Worm (Caenorhabditis elegans) whole organism, L4/young adult: ENCODE measurements around the gene C14A4.8.

Experiments used
- W03F9.2 ChIP-seq: fragments of 150-350 bp; optimal IDR thresholded peaks from 2 replicates; lab custom pipeline; 2014; ENCODE audit warnings: missing biosample characterization, missing genetic modification characterization
- dao-5 ChIP-seq: sonication (generic microtip); optimal IDR thresholded peaks from 2 replicates; lab custom pipeline; 2016; ENCODE audit warnings: missing genotype, missing genetic modification characterization, moderate library complexity, missing compliant biosample characterization
- him-1 ChIP-seq: sonication (generic microtip); optimal IDR thresholded peaks from 2 replicates; lab custom pipeline; 2016; ENCODE audit warnings: missing genotype, missing genetic modification reagents, missing genetic modification characterization, missing compliant biosample characterization

C14A4.8 gene

ce11 chrII:10603560-10603959, 5.6 kb upstream of the C14A4.8 start:
- TF ChIP-seq dao-5 (tag; lab: Kevin White, UChicago) (no peak), him-1 (no peak), W03F9.2 (tag; lab: Kevin White, UChicago) (no peak)

ce11 chrII:10602184-10602583, 4.2 kb upstream of the C14A4.8 start, which contains the start of gene srv-2:
TSS of gene srv-2 (minus strand) at chrII:10602284.
- no peak for TF ChIP-seq him-1
- no peak for TF ChIP-seq dao-5 (tag; lab: Kevin White, UChicago)
- TF ChIP-seq W03F9.2 (tag; lab: Kevin White, UChicago): no peak

- TF ChIP-seq him-1 (no peak), W03F9.2 (tag; lab: Kevin White, UChicago) (no peak), dao-5 (tag; lab: Kevin White, UChicago) (no peak)
Measured at ce11 chrII:10598970-10599369, 1.0 kb upstream of the C14A4.8 start, which contains the start of gene C14A4.9. TSS of gene C14A4.9 (plus strand) at chrII:10599337.

- TF ChIP-seq W03F9.2 (tag; lab: Kevin White, UChicago) (no peak), dao-5 (tag; lab: Kevin White, UChicago) (no peak), him-1 (no peak)
Measured at ce11 chrII:10596462-10596861, 1.5 kb downstream of the C14A4.8 start, which contains the start of gene C14A4.7. TSS of gene C14A4.7 (minus strand) at chrII:10596562.

ce11 chrII:10594758-10595157, 3.2 kb downstream of the C14A4.8 start, which contains the start of gene C14A4.6:
TSS of gene C14A4.6 (minus strand) at chrII:10594776.
- TF ChIP-seq W03F9.2 (tag; lab: Kevin White, UChicago) (no peak), him-1 (no peak), dao-5 (tag; lab: Kevin White, UChicago) (no peak)

ce11 chrII:10594312-10594711, 3.6 kb downstream of the C14A4.8 start:
- no peak for TF ChIP-seq him-1
- TF ChIP-seq dao-5 (tag; lab: Kevin White, UChicago): no peak
- no peak for TF ChIP-seq W03F9.2 (tag; lab: Kevin White, UChicago)

ce11 chrII:10592452-10592851, 5.5 kb downstream of the C14A4.8 start, which contains the start of gene crn-5:
TSS of gene crn-5 (plus strand) at chrII:10592752.
- TF ChIP-seq dao-5 (tag; lab: Kevin White, UChicago) (no peak), him-1 (no peak), W03F9.2 (tag; lab: Kevin White, UChicago) (no peak)

- TF ChIP-seq W03F9.2 (tag; lab: Kevin White, UChicago): no peak
- TF ChIP-seq him-1: no peak
- no peak for TF ChIP-seq dao-5 (tag; lab: Kevin White, UChicago)
Measured at ce11 chrII:10587742-10588141, 10.2 kb downstream of the C14A4.8 start, which contains the start of gene crn-3. TSS of gene crn-3 (plus strand) at chrII:10588042.

- TF ChIP-seq him-1 (no peak), W03F9.2 (tag; lab: Kevin White, UChicago) (no peak), dao-5 (tag; lab: Kevin White, UChicago) (no peak)
Measured at ce11 chrII:10584036-10584435, 13.9 kb downstream of the C14A4.8 start, which contains the start of gene algn-9. TSS of gene algn-9 (plus strand) at chrII:10584336.

- no peak for TF ChIP-seq W03F9.2 (tag; lab: Kevin White, UChicago)
Measured at ce11 chrII:10582318-10582717, 15.6 kb downstream of the C14A4.8 start, which contains the start of gene mrps-22. TSS of gene mrps-22 (plus strand) at chrII:10582618.

- TF ChIP-seq him-1 (no peak), W03F9.2 (tag; lab: Kevin White, UChicago) (no peak), dao-5 (tag; lab: Kevin White, UChicago) (no peak)
Measured at ce11 chrII:10580833-10581232, 17.1 kb downstream of the C14A4.8 start, which contains the start of gene dap-3. TSS of gene dap-3 (plus strand) at chrII:10581133.

ce11 chrII:10579655-10580054, 18.3 kb downstream of the C14A4.8 start, which contains the start of gene dohh-1:
TSS of gene dohh-1 (plus strand) at chrII:10579955.
- no peak for TF ChIP-seq him-1
- no peak for TF ChIP-seq dao-5 (tag; lab: Kevin White, UChicago)

- TF ChIP-seq him-1 (no peak), dao-5 (tag; lab: Kevin White, UChicago) (no peak), W03F9.2 (tag; lab: Kevin White, UChicago) (no peak)
Measured at ce11 chrII:10578843-10579430, 19.0 kb downstream of the C14A4.8 start, which contains the start of gene rpb-6. TSS of gene rpb-6 (plus strand) at chrII:10579380.

ce11 chrII:10574177-10574576, 23.8 kb downstream of the C14A4.8 start:
- TF ChIP-seq W03F9.2 (tag; lab: Kevin White, UChicago) (no peak), him-1 (no peak), dao-5 (tag; lab: Kevin White, UChicago) (no peak)
